Worm (Caenorhabditis elegans): ENCODE data around the gene K09C8.8.

DNA sequence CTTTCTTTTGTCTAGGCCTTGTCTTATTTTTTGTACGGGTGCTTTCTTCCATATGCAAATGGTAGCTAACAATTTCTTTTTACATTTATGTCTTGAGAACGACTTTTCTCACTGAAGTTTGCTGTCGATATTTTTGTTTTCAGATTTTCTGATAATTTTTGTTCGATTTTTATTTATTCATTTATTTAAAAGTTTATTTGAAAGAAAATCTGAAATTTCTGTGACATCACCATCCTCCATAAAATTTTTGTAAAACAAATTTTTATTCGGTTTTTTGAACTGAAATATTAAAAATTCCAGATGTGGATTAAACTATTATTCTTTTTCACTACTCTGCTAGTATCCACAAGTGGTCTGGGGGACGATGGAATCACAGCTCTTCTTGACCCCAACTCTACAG lies 16.9 kb upstream of the K09C8.8 start, which contains the start of gene pbo-4:
- no peak for TF ChIP-seq him-1 (tag; optimal IDR thresholded peaks at IDR 0.05)
- TF ChIP-seq dao-5 (tag; optimal IDR thresholded peaks at IDR 0.05) = no peak
